Worm (Caenorhabditis elegans): ENCODE measurements around the gene C06H5.14.
"Not testable (repeated sequence)": the region's sequence is repeated elsewhere in the genome, so short reads cannot be mapped to it uniquely, and the experiment has no call there.

C06H5.14 gene

ce11 chrV:17859065-17859464 is 44.9 kb upstream of the C06H5.14 start:
- no peak for TF ChIP-seq ama-1 (optimal IDR thresholded peaks at IDR 0.05)
- TF ChIP-seq nhr-237 (tag; optimal IDR thresholded peaks at IDR 0.05), result no peak
- no peak for TF ChIP-seq nhr-129 (tag; optimal IDR thresholded peaks at IDR 0.05)
- no peak for TF ChIP-seq snpc-4 (tag; optimal IDR thresholded peaks at IDR 0.05)
- TF ChIP-seq peb-1 (tag; optimal IDR thresholded peaks at IDR 0.05), result no peak
- TF ChIP-seq zag-1 (tag; optimal IDR thresholded peaks at IDR 0.05), result no peak
- TF ChIP-seq Y55F3AM.14 (GFP tag; optimal IDR thresholded peaks at IDR 0.05), result no peak
- no peak for TF ChIP-seq ZK546.5 (tag; optimal IDR thresholded peaks at IDR 0.05)
- no peak for TF ChIP-seq unc-39 (tag; optimal IDR thresholded peaks at IDR 0.05)
- no peak for TF ChIP-seq unc-62 (GFP tag; optimal IDR thresholded peaks at IDR 0.05)
- no peak for TF ChIP-seq C34F6.9 (tag; optimal IDR thresholded peaks at IDR 0.05)
- TF ChIP-seq fos-1 (tag; optimal IDR thresholded peaks at IDR 0.05), result no peak
- TF ChIP-seq lsy-2 (tag; optimal IDR thresholded peaks at IDR 0.05), result no peak

ce11 chrV:17859519-17859918 is 44.4 kb upstream of the C06H5.14 start:
- TF ChIP-seq sma-3 (GFP tag; optimal IDR thresholded peaks at IDR 0.05), result no peak
- no peak for TF ChIP-seq F13H6.1 (tag; optimal IDR thresholded peaks at IDR 0.05)
- TF ChIP-seq elt-3 (tag; optimal IDR thresholded peaks at IDR 0.05), result no peak
- no peak for TF ChIP-seq nhr-10 (tag; optimal IDR thresholded peaks at IDR 0.05)
- no peak for TF ChIP-seq nhr-237 (tag; optimal IDR thresholded peaks at IDR 0.05)
- TF ChIP-seq skn-1 (tag; optimal IDR thresholded peaks at IDR 0.05), result no peak
- no peak for TF ChIP-seq nhr-11 (tag; optimal IDR thresholded peaks at IDR 0.05)
- TF ChIP-seq lin-11 (tag; optimal IDR thresholded peaks at IDR 0.05), result no peak

- TF ChIP-seq unc-62 (GFP tag; optimal IDR thresholded peaks at IDR 0.05); sem-4 (tag; optimal IDR thresholded peaks at IDR 0.05); crh-2 (tag; optimal IDR thresholded peaks at IDR 0.05): not testable (repeated sequence)
These were observed 38.6 kb upstream of the C06H5.14 start, which contains the start of gene Y59A8A.8 for ce11 chrV:17865309-17865708. Gene Y59A8A.8 (plus strand): TSS chrV:17865609.

ce11 chrV:17870569-17870968 is 33.4 kb upstream of the C06H5.14 start, which contains the start of gene csn-1:
Gene csn-1 (minus strand): TSS chrV:17870651.
- peak; percentile 31 for TF ChIP-seq unc-55 (GFP tag; optimal IDR thresholded peaks at IDR 0.05)
- no peak for TF ChIP-seq elt-3 (tag; optimal IDR thresholded peaks at IDR 0.05)
- TF ChIP-seq sma-9 (GFP tag; optimal IDR thresholded peaks at IDR 0.05), result no peak
- TF ChIP-seq sma-9 (tag; optimal IDR thresholded peaks at IDR 0.05), result no peak
- no peak for TF ChIP-seq fos-1 (tag; optimal IDR thresholded peaks at IDR 0.05)
- peak; percentile 4 for TF ChIP-seq lin-13 (GFP tag; optimal IDR thresholded peaks at IDR 0.05)
- TF ChIP-seq ztf-1 (GFP tag; conservative IDR thresholded peaks at IDR 0.05), result no peak
- no peak for TF ChIP-seq mbf-1 (tag; optimal IDR thresholded peaks at IDR 0.05)
- TF ChIP-seq nhr-129 (tag; optimal IDR thresholded peaks at IDR 0.05), result no peak

- TF ChIP-seq lin-11 (tag; optimal IDR thresholded peaks at IDR 0.05) (no peak), nhr-12 (tag; optimal IDR thresholded peaks at IDR 0.05) (no peak), ztf-11 (tag; optimal IDR thresholded peaks at IDR 0.05) (no peak), fos-1 (tag; optimal IDR thresholded peaks at IDR 0.05) (no peak), R02D3.7 (tag; optimal IDR thresholded peaks at IDR 0.05) (no peak), lin-13 (GFP tag; optimal IDR thresholded peaks at IDR 0.05) (peak; percentile 48), crh-2 (tag; optimal IDR thresholded peaks at IDR 0.05) (peak; percentile 39), nhr-129 (tag; optimal IDR thresholded peaks at IDR 0.05) (no peak), nhr-23 (tag; optimal IDR thresholded peaks at IDR 0.05) (no peak), nhr-77 (tag; optimal IDR thresholded peaks at IDR 0.05) (no peak), ztf-1 (GFP tag; conservative IDR thresholded peaks at IDR 0.05) (no peak), sma-9 (GFP tag; optimal IDR thresholded peaks at IDR 0.05) (no peak), sma-9 (tag; optimal IDR thresholded peaks at IDR 0.05) (no peak), alr-1 (tag; optimal IDR thresholded peaks at IDR 0.05) (no peak), unc-55 (GFP tag; optimal IDR thresholded peaks at IDR 0.05) (peak; percentile 66), Y55F3AM.14 (GFP tag; optimal IDR thresholded peaks at IDR 0.05) (no peak), peb-1 (tag; optimal IDR thresholded peaks at IDR 0.05) (no peak), mbf-1 (tag; optimal IDR thresholded peaks at IDR 0.05) (no peak), mab-5 (tag; optimal IDR thresholded peaks at IDR 0.05) (no peak), ZK546.5 (tag; optimal IDR thresholded peaks at IDR 0.05) (no peak), nhr-25 (tag; optimal IDR thresholded peaks at IDR 0.05) (peak; percentile 36), skn-1 (tag; optimal IDR thresholded peaks at IDR 0.05) (no peak), ztf-4 (tag; optimal IDR thresholded peaks at IDR 0.05) (no peak), F13H6.1 (tag; optimal IDR thresholded peaks at IDR 0.05) (peak; percentile 41), ceh-82 (tag; optimal IDR thresholded peaks at IDR 0.05) (no peak), lsy-2 (tag; optimal IDR thresholded peaks at IDR 0.05) (peak; percentile 19 to 75), gmeb-1 (tag; optimal IDR thresholded peaks at IDR 0.05) (peak; percentile 77), unc-62 (GFP tag; optimal IDR thresholded peaks at IDR 0.05) (no peak), elt-3 (tag; optimal IDR thresholded peaks at IDR 0.05) (no peak), lin-39 (tag; optimal IDR thresholded peaks at IDR 0.05) (no peak), blmp-1 (tag; optimal IDR thresholded peaks at IDR 0.05; ENCODE audit: insufficient read depth) (no peak), egl-27 (tag; optimal IDR thresholded peaks at IDR 0.05) (no peak), nhr-10 (tag; optimal IDR thresholded peaks at IDR 0.05) (no peak), zag-1 (tag; optimal IDR thresholded peaks at IDR 0.05) (no peak), nhr-6 (tag; optimal IDR thresholded peaks at IDR 0.05) (peak; percentile 60), nhr-237 (tag; optimal IDR thresholded peaks at IDR 0.05) (no peak), C34F6.9 (tag; optimal IDR thresholded peaks at IDR 0.05) (peak; percentile 39), ama-1 (optimal IDR thresholded peaks at IDR 0.05) (no peak), unc-39 (tag; optimal IDR thresholded peaks at IDR 0.05) (no peak)
These were observed 32.9 kb upstream of the C06H5.14 start, which contains the start of gene phf-14 for ce11 chrV:17871049-17871448. Gene phf-14 (plus strand): TSS chrV:17871393.

Data from whole organism, L2 larva.